Worm (Caenorhabditis elegans) whole organism, young adult: ENCODE data around the gene C50F7.3.

Experiments used
- B0336.3 ChIP-seq: fragments of 200-800 bp; sonication (Bioruptor generic); IDR thresholded peaks from 2 replicates; pipeline ENCODE4 v1.3.6; 2022; ENCODE audit warnings: missing genetic modification characterization, missing compliant biosample characterization
- D2030.7 ChIP-seq: fragments of 200-800 bp; sonication (Bioruptor generic); IDR thresholded peaks from 2 replicates; pipeline ENCODE4 v1.3.6; 2022; ENCODE audit warnings: missing genetic modification reagents, missing genetic modification characterization, missing compliant biosample characterization
- F23B12.7 ChIP-seq: sonication (generic microtip); optimal IDR thresholded peaks from 2 replicates; lab custom pipeline; 2017; ENCODE audit warnings: missing genetic modification characterization, mild to moderate bottlenecking, missing compliant biosample characterization, antibody characterized with exemption, moderate library complexity; ENCODE audit not compliant: insufficient read depth
- F33H1.4 ChIP-seq: fragments of 200-800 bp; sonication (Bioruptor generic); IDR thresholded peaks from 2 replicates; pipeline ENCODE4 v1.3.6; 2022; ENCODE audit warnings: missing genetic modification reagents, missing genetic modification characterization, missing compliant biosample characterization
- F39B2.1 ChIP-seq: fragments of 200-800 bp; sonication (Bioruptor generic); IDR thresholded peaks from 2 replicates; pipeline ENCODE4 v1.3.6; 2022; ENCODE audit warnings: missing genetic modification reagents, missing genetic modification characterization, missing compliant biosample characterization
- F49E8.2 ChIP-seq: sonication (generic microtip); optimal IDR thresholded peaks from 3 replicates; lab custom pipeline; 2017; ENCODE audit warnings: missing genetic modification characterization, mild to moderate bottlenecking, missing compliant biosample characterization, antibody characterized with exemption, moderate library complexity; ENCODE audit not compliant: insufficient read depth
- T07F8.4 ChIP-seq: sonication (generic microtip); optimal IDR thresholded peaks from 2 replicates; lab custom pipeline; 2016; ENCODE audit warnings: mild to moderate bottlenecking, missing genetic modification characterization, moderate library complexity, missing compliant biosample characterization
- Y53G8AR.9 ChIP-seq: fragments of 200-800 bp; sonication (Bioruptor generic); conservative IDR thresholded peaks from 2 replicates; pipeline ENCODE4 v1.3.6; 2022; ENCODE audit warnings: missing genetic modification reagents, missing genetic modification characterization, missing compliant biosample characterization
- aptf-3 ChIP-seq: fragments of 200-800 bp; sonication (Bioruptor generic); IDR thresholded peaks from 2 replicates; pipeline ENCODE4 v1.3.6; 2022; ENCODE audit warnings: missing genetic modification characterization, missing compliant biosample characterization
- atf-7 ChIP-seq: sonication (generic microtip); optimal IDR thresholded peaks from 2 replicates; lab custom pipeline; 2017; ENCODE audit warnings: mild to moderate bottlenecking, missing genetic modification characterization, missing compliant biosample characterization
- attf-5 ChIP-seq: fragments of 200-800 bp; sonication (Bioruptor generic); optimal IDR thresholded peaks from 2 replicates; lab custom pipeline; 2018; ENCODE audit warnings: mild to moderate bottlenecking, missing genetic modification characterization, missing compliant biosample characterization
- bed-2 ChIP-seq: fragments of 200-800 bp; sonication (Bioruptor generic); IDR thresholded peaks from 2 replicates; pipeline ENCODE4 v1.3.6; 2022; ENCODE audit warnings: missing genetic modification reagents, missing genetic modification characterization, missing compliant biosample characterization
- cebp-1 ChIP-seq, 2 experiments: fragments of 200-800 bp in 1 of 2; sonication (Bioruptor generic) in 1 of 2; sonication (generic microtip) in 1 of 2; IDR thresholded peaks in 1 of 2; optimal IDR thresholded peaks in 1 of 2; 2 replicates each; pipeline versions ENCODE4 v1.3.6 to Lab custom; 2017 to 2022; ENCODE audit warnings: missing compliant biosample characterization in 2 of 2, missing genetic modification characterization in 2 of 2, mild to moderate bottlenecking in 1 of 2, missing genetic modification reagents in 1 of 2, moderate library complexity in 1 of 2
- cebp-2 ChIP-seq: fragments of 200-800 bp; sonication (Bioruptor generic); IDR thresholded peaks from 2 replicates; pipeline ENCODE4 v1.3.6; 2022; ENCODE audit warnings: missing genetic modification characterization, missing compliant biosample characterization
- ceh-100 ChIP-seq: fragments of 200-800 bp; sonication (Bioruptor generic); IDR thresholded peaks from 2 replicates; pipeline ENCODE4 v1.3.6; 2022; ENCODE audit warnings: missing genetic modification reagents, missing genetic modification characterization, missing compliant biosample characterization
- dpl-1 ChIP-seq: fragments of 150-350 bp; optimal IDR thresholded peaks from 2 replicates; lab custom pipeline; 2014; ENCODE audit warnings: missing biosample characterization, missing genetic modification reagents, missing genetic modification characterization
- egrh-3 ChIP-seq: fragments of 200-800 bp; sonication (Bioruptor generic); IDR thresholded peaks from 2 replicates; pipeline ENCODE4 v1.3.6; 2022; ENCODE audit warnings: missing genetic modification reagents, missing genetic modification characterization, missing compliant biosample characterization
- hlh-26 ChIP-seq: fragments of 200-800 bp; sonication (Bioruptor generic); conservative IDR thresholded peaks from 2 replicates; pipeline ENCODE4 v1.3.6; 2022; ENCODE audit warnings: missing genetic modification reagents, missing genetic modification characterization, missing compliant biosample characterization
- hmg-1.2 ChIP-seq: fragments of 200-800 bp; sonication (Bioruptor generic); IDR thresholded peaks from 2 replicates; pipeline ENCODE4 v1.3.6; 2022; ENCODE audit warnings: missing genetic modification reagents, missing genetic modification characterization, missing compliant biosample characterization
- hmg-20 ChIP-seq: fragments of 200-800 bp; sonication (Bioruptor generic); IDR thresholded peaks from 2 replicates; pipeline ENCODE4 v1.3.6; 2022; ENCODE audit warnings: missing genetic modification reagents, missing genetic modification characterization, missing compliant biosample characterization
- hrde-1 ChIP-seq: sonication (generic microtip); optimal IDR thresholded peaks from 2 replicates; lab custom pipeline; 2016; ENCODE audit warnings: missing genetic modification characterization, mild to moderate bottlenecking, missing compliant biosample characterization, moderate library complexity, missing genotype, missing genetic modification reagents, borderline replicate concordance
- lin-26 ChIP-seq: fragments of 200-800 bp; sonication (Bioruptor generic); IDR thresholded peaks from 2 replicates; pipeline ENCODE4 v1.3.6; 2022; ENCODE audit warnings: missing genetic modification reagents, missing genetic modification characterization, missing compliant biosample characterization
- lin-54 ChIP-seq: fragments of 200-800 bp; sonication (Bioruptor generic); optimal IDR thresholded peaks from 2 replicates; lab custom pipeline; 2018; ENCODE audit warnings: mild to moderate bottlenecking, missing genetic modification characterization, missing compliant biosample characterization
- lsl-1 ChIP-seq: fragments of 200-800 bp; sonication (Bioruptor generic); optimal IDR thresholded peaks from 2 replicates; lab custom pipeline; 2018; ENCODE audit warnings: mild to moderate bottlenecking, missing genetic modification characterization, moderate library complexity, missing compliant biosample characterization
- madf-10 ChIP-seq: sonication (generic microtip); optimal IDR thresholded peaks from 2 replicates; lab custom pipeline; 2016; ENCODE audit warnings: mild to moderate bottlenecking, missing genetic modification characterization, missing compliant biosample characterization
- madf-6 ChIP-seq: fragments of 200-800 bp; sonication (Bioruptor generic); IDR thresholded peaks from 2 replicates; pipeline ENCODE4 v1.3.6; 2022; ENCODE audit warnings: missing genetic modification reagents, missing genetic modification characterization, missing compliant biosample characterization
- madf-8 ChIP-seq: fragments of 200-800 bp; sonication (Bioruptor generic); conservative IDR thresholded peaks from 2 replicates; pipeline ENCODE4 v1.3.6; 2022; ENCODE audit warnings: missing genetic modification reagents, missing genetic modification characterization, missing compliant biosample characterization
- mcd-1 ChIP-seq: fragments of 200-800 bp; sonication (Bioruptor generic); IDR thresholded peaks from 2 replicates; pipeline ENCODE4 v1.3.6; 2022; ENCODE audit warnings: missing genetic modification reagents, missing genetic modification characterization, missing compliant biosample characterization
- mel-28 ChIP-seq: sonication (generic microtip); optimal IDR thresholded peaks from 2 replicates; lab custom pipeline; 2016; ENCODE audit warnings: borderline replicate concordance, mild to moderate bottlenecking, missing genetic modification characterization, missing compliant biosample characterization
- mxl-1 ChIP-seq: sonication (generic microtip); optimal IDR thresholded peaks from 2 replicates; lab custom pipeline; 2016; ENCODE audit warnings: missing genetic modification characterization, missing compliant biosample characterization
- nfya-1 ChIP-seq: sonication (generic microtip); optimal IDR thresholded peaks from 2 replicates; lab custom pipeline; 2017; ENCODE audit warnings: antibody characterized with exemption, missing compliant biosample characterization, missing genetic modification characterization, borderline replicate concordance; ENCODE audit not compliant: insufficient read depth
- pha-4 ChIP-seq: fragments of 150-350 bp; sonication (generic microtip); optimal IDR thresholded peaks from 2 replicates; lab custom pipeline; 2014; ENCODE audit warnings: missing biosample characterization, missing genetic modification reagents, missing genetic modification characterization
- rpc-1 ChIP-seq, 2 experiments: fragments of 150-350 bp in 1 of 2; sonication (generic microtip) in 1 of 2; optimal IDR thresholded peaks; 2 replicates each; lab custom pipeline; 2014 to 2018; ENCODE audit warnings: missing biosample characterization in 1 of 2, missing genetic modification characterization in 1 of 2, missing genetic modification reagents in 1 of 2, missing genotype in 1 of 2
- snpc-1.3 ChIP-seq: sonication (generic microtip); optimal IDR thresholded peaks from 2 replicates; lab custom pipeline; 2017; ENCODE audit warnings: missing genetic modification characterization, mild to moderate bottlenecking, missing compliant biosample characterization, antibody characterized with exemption, moderate library complexity, missing genotype, missing genetic modification reagents; ENCODE audit not compliant: insufficient read depth
- snpc-3.4 ChIP-seq: sonication (generic microtip); optimal IDR thresholded peaks from 2 replicates; lab custom pipeline; 2017; ENCODE audit warnings: missing genetic modification characterization, mild to moderate bottlenecking, missing compliant biosample characterization, antibody characterized with exemption, moderate library complexity, missing genotype, missing genetic modification reagents
- snpc-4 ChIP-seq, 5 experiments: fragments of 150-350 bp in 1 of 5; sonication (generic microtip) in 4 of 5; optimal IDR thresholded peaks; 2 replicates each; lab custom pipeline; 2014 to 2018; ENCODE audit warnings: missing genetic modification characterization in 5 of 5, missing biosample characterization in 3 of 5, antibody characterized with exemption in 2 of 5, mild to moderate bottlenecking in 2 of 5, missing compliant biosample characterization in 2 of 5, missing genotype in 2 of 5, moderate library complexity in 2 of 5, missing genetic modification reagents in 1 of 5
- tbp1 ChIP-seq: fragments of 200-800 bp; sonication (Bioruptor generic); optimal IDR thresholded peaks from 2 replicates; lab custom pipeline; 2018; ENCODE audit warnings: mild to moderate bottlenecking, missing genetic modification characterization, missing compliant biosample characterization
- xnd-1 ChIP-seq: sonication (generic microtip); optimal IDR thresholded peaks from 2 replicates; lab custom pipeline; 2016; ENCODE audit warnings: missing genotype, missing genetic modification reagents, missing genetic modification characterization, missing compliant biosample characterization
- zfh-2 ChIP-seq: fragments of 200-800 bp; sonication (Bioruptor generic); conservative IDR thresholded peaks from 2 replicates; pipeline ENCODE4 v1.3.6; 2022; ENCODE audit warnings: missing genetic modification reagents, missing genetic modification characterization, missing compliant biosample characterization
- ztf-3 ChIP-seq: fragments of 200-800 bp; sonication (Bioruptor generic); optimal IDR thresholded peaks from 2 replicates; lab custom pipeline; 2018; ENCODE audit warnings: mild to moderate bottlenecking, missing genetic modification characterization, missing compliant biosample characterization

C50F7.3 gene

ce11 chrIV:7763748-7764147, 31.6 kb downstream of the C50F7.3 start, which contains the start of the genes C46A5.6 and C46A5.1:
TSS of gene C46A5.6 (minus strand) at chrIV:7763848.
TSS of gene C46A5.1 (plus strand) at chrIV:7763931.
- no peak for TF ChIP-seq lin-54 (GFP tag; lab: Kevin White, UChicago)
- no peak for TF ChIP-seq cebp-2 (GFP tag; lab: Robert Waterston, UW)
- no peak for TF ChIP-seq lin-26 (GFP tag; lab: Robert Waterston, UW)
- TF ChIP-seq D2030.7 (GFP tag; lab: Robert Waterston, UW): no peak
- TF ChIP-seq ztf-3 (GFP tag; lab: Kevin White, UChicago): no peak
- no peak for TF ChIP-seq hmg-1.2
- TF ChIP-seq F39B2.1: no peak
- TF ChIP-seq madf-10 (tag; lab: Kevin White, UChicago): no peak
- TF ChIP-seq hlh-26: no peak
- TF ChIP-seq cebp-1 (GFP tag; IDR thresholded peaks at IDR 0.05; lab: Robert Waterston, UW): no peak
- TF ChIP-seq cebp-1 (tag; optimal IDR thresholded peaks at IDR 0.05; lab: Kevin White, UChicago): no peak
- TF ChIP-seq pha-4 (tag; lab: Kevin White, UChicago): no peak
- TF ChIP-seq mel-28 (tag; lab: Kevin White, UChicago): no peak
- TF ChIP-seq aptf-3 (GFP tag; lab: Robert Waterston, UW): no peak
- TF ChIP-seq bed-2 (GFP tag; lab: Robert Waterston, UW): no peak
- TF ChIP-seq, all 124 proteins: peak for 0

ce11 chrIV:7764319-7764718, 32.2 kb downstream of the C50F7.3 start:
- no peak for TF ChIP-seq T07F8.4 (tag; lab: Kevin White, UChicago)
- no peak for TF ChIP-seq snpc-4 (GFP tag; optimal IDR thresholded peaks at IDR 0.05; lab: Kevin White, UChicago)
- TF ChIP-seq snpc-4 (tag; optimal IDR thresholded peaks at IDR 0.05; lab: Kevin White, UChicago): peak in 2 of 4 experiments; percentile 24 to 25
- peak; percentile 39 for TF ChIP-seq F49E8.2 (tag; lab: Kevin White, UChicago)
- TF ChIP-seq xnd-1 (tag; lab: Kevin White, UChicago): peak; percentile 91
- TF ChIP-seq lsl-1 (GFP tag; lab: Kevin White, UChicago): peak; percentile 93
- peak; percentile 63 for TF ChIP-seq lin-54 (GFP tag; lab: Kevin White, UChicago)
- TF ChIP-seq F33H1.4 (GFP tag; lab: Robert Waterston, UW): peak; percentile 93
- TF ChIP-seq ceh-100 (GFP tag; lab: Robert Waterston, UW): no peak
- TF ChIP-seq snpc-3.4 (tag; lab: Kevin White, UChicago): peak; percentile 3
- TF ChIP-seq D2030.7 (GFP tag; lab: Robert Waterston, UW): 0 out of 2 replicates have a peak, but pooled peaks have one; percentile 17
- no peak for TF ChIP-seq Y53G8AR.9
- no peak for TF ChIP-seq hrde-1 (tag; lab: Kevin White, UChicago)
- TF ChIP-seq nfya-1 (tag; lab: Kevin White, UChicago): no peak
- peak; percentile 92 for TF ChIP-seq madf-6
- peak; percentile 58 for TF ChIP-seq madf-8
- no peak for TF ChIP-seq F39B2.1
- peak; percentile 28 for TF ChIP-seq snpc-1.3 (tag; lab: Kevin White, UChicago)

DNA sequence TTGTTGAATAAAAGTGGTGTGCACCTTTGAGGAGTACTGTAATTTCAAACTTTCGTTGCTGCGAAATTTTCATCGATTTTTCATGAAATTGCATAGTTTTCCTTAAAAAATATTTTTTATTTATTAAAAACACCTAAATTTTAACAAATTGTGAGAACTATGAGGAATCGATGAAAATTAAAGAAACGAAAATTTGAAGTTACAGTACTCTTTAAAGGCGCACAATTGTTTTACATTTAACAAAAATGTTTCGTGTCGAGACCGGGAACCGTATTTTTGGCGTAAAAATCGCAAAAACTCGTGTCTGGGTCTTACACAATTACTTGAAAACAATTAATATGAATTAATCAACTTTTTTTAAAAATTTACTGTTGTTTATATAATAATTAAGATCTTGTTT, 38.0 kb downstream of the C50F7.3 start, which contains the start of gene rdl-1:
Gene rdl-1, minus strand, starts transcription at position 101 of the 400 bp plus-strand sequence.
- TF ChIP-seq atf-7 (tag; lab: Kevin White, UChicago) (no peak), B0336.3 (GFP tag; lab: Robert Waterston, UW) (no peak), lsl-1 (GFP tag; lab: Kevin White, UChicago) (peak; percentile 38)

- peak; percentile 33 for TF ChIP-seq F23B12.7 (tag; lab: Kevin White, UChicago)
- TF ChIP-seq atf-7 (tag; lab: Kevin White, UChicago): no peak
- no peak for TF ChIP-seq nfya-1 (tag; lab: Kevin White, UChicago)
- TF ChIP-seq B0336.3 (GFP tag; lab: Robert Waterston, UW): no peak
- TF ChIP-seq zfh-2 (GFP tag; lab: Robert Waterston, UW): no peak
- no peak for TF ChIP-seq tbp1 (GFP tag; lab: Kevin White, UChicago)
- peak; percentile 23 for TF ChIP-seq dpl-1
- TF ChIP-seq snpc-3.4 (tag; lab: Kevin White, UChicago): no peak
- no peak for TF ChIP-seq hmg-20 (GFP tag; lab: Robert Waterston, UW)
- TF ChIP-seq rpc-1 (optimal IDR thresholded peaks at IDR 0.05; lab: Kevin White, UChicago): no peak
- TF ChIP-seq rpc-1 (tag; optimal IDR thresholded peaks at IDR 0.05; lab: Kevin White, UChicago): no peak
- peak; percentile 80 for TF ChIP-seq mcd-1 (GFP tag; lab: Robert Waterston, UW)
- peak; percentile 42 for TF ChIP-seq lsl-1 (GFP tag; lab: Kevin White, UChicago)
- peak; percentile 8 for TF ChIP-seq attf-5 (GFP tag; lab: Kevin White, UChicago)
- no peak for TF ChIP-seq mxl-1 (tag; lab: Kevin White, UChicago)
- TF ChIP-seq egrh-3: no peak
Measured at ce11 chrIV:7774206-7774605, 42.1 kb downstream of the C50F7.3 start, which contains the start of the genes hcf-1 and swd-2.2. TSS of gene hcf-1 (minus strand) at chrIV:7774275. TSS of gene swd-2.2 (plus strand) at chrIV:7774411.
